Worm (Caenorhabditis elegans) whole organism, L3 larva: ENCODE data around the gene Y54G2A.37.

ENCODE experiments used
- ceh-82 ChIP-seq: fragments of 150-350 bp; optimal IDR thresholded peaks from 2 replicates; lab custom pipeline; 2014; ENCODE audit warnings: missing biosample characterization, missing genetic modification characterization
- fkh-2 ChIP-seq: fragments of 150-350 bp; optimal IDR thresholded peaks from 2 replicates; lab custom pipeline; 2014; ENCODE audit warnings: missing biosample characterization, missing genetic modification reagents, missing genetic modification characterization
- fos-1 ChIP-seq: fragments of 150-350 bp; optimal IDR thresholded peaks from 2 replicates; lab custom pipeline; 2014; ENCODE audit warnings: missing biosample characterization, missing genetic modification characterization
- lin-39 ChIP-seq: fragments of 150-350 bp; optimal IDR thresholded peaks from 2 replicates; lab custom pipeline; 2018; ENCODE audit warnings: missing biosample characterization, missing genetic modification reagents, missing genetic modification characterization
- nhr-12 ChIP-seq: fragments of 150-350 bp; optimal IDR thresholded peaks from 2 replicates; lab custom pipeline; 2014; ENCODE audit warnings: missing biosample characterization, missing genetic modification characterization
- nhr-28 ChIP-seq: fragments of 150-350 bp; optimal IDR thresholded peaks from 2 replicates; lab custom pipeline; 2014; ENCODE audit warnings: missing biosample characterization, missing genetic modification characterization
- snpc-4 ChIP-seq: fragments of 150-350 bp; optimal IDR thresholded peaks from 2 replicates; lab custom pipeline; 2014; ENCODE audit warnings: missing biosample characterization, missing genetic modification characterization

DNA sequence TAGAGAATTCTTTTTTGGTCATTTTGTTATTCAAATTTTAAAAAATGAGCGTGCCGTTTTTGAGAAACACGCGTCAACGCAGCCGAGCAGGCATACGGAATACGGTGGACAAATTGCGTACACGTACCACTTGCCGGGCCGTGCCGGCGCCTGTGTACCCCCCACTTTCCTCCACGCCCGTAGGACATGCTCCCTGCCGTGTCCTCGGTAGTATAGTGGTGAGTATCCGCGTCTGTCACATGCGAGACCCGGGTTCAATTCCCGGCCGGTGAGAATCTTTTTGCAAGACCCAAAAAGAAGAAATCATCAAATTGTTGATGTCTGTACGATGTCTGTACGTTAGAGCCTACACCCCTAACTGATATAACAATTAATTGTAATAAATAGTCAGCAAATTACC is 12.4 kb upstream of the Y54G2A.37 start:
- TF ChIP-seq nhr-12 (no peak), nhr-28 (tag; lab: Kevin White, UChicago) (no peak), ceh-82 (no peak), fos-1 (no peak), snpc-4 (tag; lab: Kevin White, UChicago) (no peak), lin-39 (tag; lab: Kevin White, UChicago) (no peak), fkh-2 (no peak)
